Worm (Caenorhabditis elegans) whole organism, L1 larva: Measurements from ENCODE around the gene vamp-8.
A peak's percentile ranks its signal among the peaks of the same experiment; 100 is the strongest.

Source experiments
- C04F5.9 ChIP-seq: sonication (generic microtip); optimal IDR thresholded peaks from 2 replicates; lab custom pipeline; 2016; ENCODE audit warnings: missing genetic modification characterization, missing compliant biosample characterization
- C16A3.4 ChIP-seq: fragments of 150-350 bp; optimal IDR thresholded peaks from 2 replicates; lab custom pipeline; 2014; ENCODE audit warnings: missing biosample characterization, missing genetic modification characterization
- C34B4.2 ChIP-seq: sonication (generic microtip); optimal IDR thresholded peaks from 2 replicates; lab custom pipeline; 2017; ENCODE audit warnings: mild to moderate bottlenecking, missing genetic modification characterization, missing compliant biosample characterization
- F16B12.6 ChIP-seq: fragments of 150-350 bp; optimal IDR thresholded peaks from 2 replicates; lab custom pipeline; 2014; ENCODE audit warnings: missing biosample characterization, missing genetic modification characterization
- aha-1 ChIP-seq: fragments of 150-350 bp; optimal IDR thresholded peaks from 2 replicates; lab custom pipeline; 2014; ENCODE audit warnings: missing biosample characterization, missing genetic modification characterization
- alr-1 ChIP-seq: fragments of 200-800 bp; sonication (Bioruptor generic); optimal IDR thresholded peaks from 2 replicates; lab custom pipeline; 2018; ENCODE audit warnings: borderline replicate concordance, mild to moderate bottlenecking, missing genetic modification characterization, missing compliant biosample characterization
- aly-2 ChIP-seq: fragments of 150-350 bp; optimal IDR thresholded peaks from 2 replicates; lab custom pipeline; 2014; ENCODE audit warnings: missing biosample characterization, missing genetic modification characterization
- ama-1 ChIP-seq: fragments of 150-350 bp; optimal IDR thresholded peaks from 2 replicates; lab custom pipeline; 2014
- ceh-90 ChIP-seq: sonication (generic microtip); optimal IDR thresholded peaks from 2 replicates; lab custom pipeline; 2016; ENCODE audit warnings: missing genetic modification characterization, missing compliant biosample characterization
- dpl-1 ChIP-seq, 3 experiments: fragments of 150-350 bp in 2 of 3; sonication (generic microtip) in 1 of 3; optimal IDR thresholded peaks; 2 replicates each; lab custom pipeline; 2014 to 2017; ENCODE audit warnings: missing biosample characterization in 3 of 3, missing genetic modification characterization in 3 of 3, missing genetic modification reagents in 3 of 3
- efl-1 ChIP-seq, 4 experiments: fragments of 150-350 bp; optimal IDR thresholded peaks in 3 of 4; peaks in 1 of 4; 1 replicate in 1 of 4; 2 replicates in 3 of 4; lab custom pipeline; 2014; ENCODE audit warnings: missing biosample characterization in 2 of 4, missing genetic modification characterization in 2 of 4, missing genetic modification reagents in 2 of 4
- egl-27 ChIP-seq, 2 experiments: fragments of 150-350 bp in 1 of 2; sonication (generic microtip); optimal IDR thresholded peaks; 3 replicates each; lab custom pipeline; 2017 to 2018; ENCODE audit warnings: missing biosample characterization in 2 of 2, missing genetic modification characterization in 2 of 2, missing genetic modification reagents in 2 of 2
- ets-5 ChIP-seq: fragments of 200-800 bp; sonication (Bioruptor generic); IDR thresholded peaks from 2 replicates; pipeline ENCODE4 v1.3.6; 2022; ENCODE audit warnings: missing genetic modification characterization, missing compliant biosample characterization
- fos-1 ChIP-seq: fragments of 150-350 bp; optimal IDR thresholded peaks from 2 replicates; lab custom pipeline; 2014; ENCODE audit warnings: missing biosample characterization, missing genetic modification characterization
- hlh-17 ChIP-seq: fragments of 200-800 bp; sonication (Bioruptor generic); optimal IDR thresholded peaks from 2 replicates; lab custom pipeline; 2018; ENCODE audit warnings: missing genetic modification characterization, mild to moderate bottlenecking, missing compliant biosample characterization, moderate library complexity, borderline replicate concordance
- hpl-2 ChIP-seq: fragments of 150-350 bp; optimal IDR thresholded peaks from 2 replicates; lab custom pipeline; 2014; ENCODE audit warnings: missing biosample characterization, missing genetic modification reagents, missing genetic modification characterization
- irx-1 ChIP-seq: sonication (generic microtip); optimal IDR thresholded peaks from 2 replicates; lab custom pipeline; 2016; ENCODE audit warnings: missing genetic modification characterization, missing compliant biosample characterization
- lin-13 ChIP-seq: fragments of 150-350 bp; optimal IDR thresholded peaks from 2 replicates; lab custom pipeline; 2014; ENCODE audit warnings: missing biosample characterization, missing genetic modification reagents, missing genetic modification characterization
- lin-14 ChIP-seq: fragments of 200-800 bp; sonication (Bioruptor generic); optimal IDR thresholded peaks from 2 replicates; lab custom pipeline; 2018; ENCODE audit warnings: mild to moderate bottlenecking, missing genetic modification characterization, moderate library complexity, missing compliant biosample characterization
- lin-35 ChIP-seq, 2 experiments: fragments of 150-350 bp; optimal IDR thresholded peaks; 2 replicates each; lab custom pipeline; 2014; ENCODE audit warnings: missing biosample characterization in 2 of 2, missing genetic modification characterization in 2 of 2, missing genetic modification reagents in 2 of 2
- lir-3 ChIP-seq: sonication (generic microtip); optimal IDR thresholded peaks from 2 replicates; lab custom pipeline; 2016; ENCODE audit warnings: mild to moderate bottlenecking, missing genetic modification characterization, moderate library complexity, missing compliant biosample characterization; ENCODE audit not compliant: poor library complexity
- lsy-2 ChIP-seq, 2 experiments: fragments of 150-350 bp; optimal IDR thresholded peaks; 2 replicates each; lab custom pipeline; 2014; ENCODE audit warnings: missing biosample characterization in 2 of 2, missing genetic modification characterization in 2 of 2
- mab-9 ChIP-seq: fragments of 200-800 bp; sonication (Bioruptor generic); IDR thresholded peaks from 2 replicates; pipeline ENCODE4 v1.3.6; 2022; ENCODE audit warnings: missing genetic modification reagents, missing genetic modification characterization, missing compliant biosample characterization
- mdl-1 ChIP-seq, 2 experiments: fragments of 150-350 bp; optimal IDR thresholded peaks; 2 replicates each; lab custom pipeline; 2014 to 2017; ENCODE audit warnings: missing biosample characterization in 2 of 2, missing genetic modification characterization in 2 of 2, inconsistent platforms in 1 of 2
- mep-1 ChIP-seq: fragments of 150-350 bp; optimal IDR thresholded peaks from 2 replicates; lab custom pipeline; 2014; ENCODE audit warnings: missing biosample characterization, missing genetic modification characterization
- nhr-19 ChIP-seq: fragments of 200-800 bp; sonication (Bioruptor generic); conservative IDR thresholded peaks from 2 replicates; pipeline ENCODE4 v1.3.6; 2022; ENCODE audit warnings: missing genetic modification characterization, missing compliant biosample characterization
- nhr-20 ChIP-seq: sonication (generic microtip); optimal IDR thresholded peaks from 2 replicates; lab custom pipeline; 2016; ENCODE audit warnings: mild to moderate bottlenecking, missing genetic modification characterization, missing compliant biosample characterization
- nhr-237 ChIP-seq: fragments of 150-350 bp; optimal IDR thresholded peaks from 2 replicates; lab custom pipeline; 2014; ENCODE audit warnings: missing biosample characterization, missing genetic modification characterization
- nhr-28 ChIP-seq: fragments of 150-350 bp; optimal IDR thresholded peaks from 2 replicates; lab custom pipeline; 2014; ENCODE audit warnings: missing biosample characterization, missing genetic modification characterization
- nhr-47 ChIP-seq: sonication (generic microtip); optimal IDR thresholded peaks from 2 replicates; lab custom pipeline; 2016; ENCODE audit warnings: mild to moderate bottlenecking, missing genetic modification characterization, moderate library complexity, missing compliant biosample characterization
- nhr-71 ChIP-seq: sonication (generic microtip); optimal IDR thresholded peaks from 2 replicates; lab custom pipeline; 2016; ENCODE audit warnings: mild to moderate bottlenecking, missing genetic modification characterization, moderate library complexity, missing compliant biosample characterization
- nhr-76 ChIP-seq: sonication (generic microtip); optimal IDR thresholded peaks from 2 replicates; lab custom pipeline; 2017; ENCODE audit warnings: missing biosample characterization, missing genetic modification characterization
- nhr-85 ChIP-seq: sonication (generic microtip); peaks from one replicate; lab custom pipeline; 2016; ENCODE audit warnings: missing genetic modification characterization, inconsistent platforms, missing compliant biosample characterization
- nhr-90 ChIP-seq: sonication (generic microtip); optimal IDR thresholded peaks from 2 replicates; lab custom pipeline; 2016; ENCODE audit warnings: mild to moderate bottlenecking, missing genetic modification characterization, missing compliant biosample characterization; ENCODE audit not compliant: poor library complexity
- pag-3 ChIP-seq: sonication (generic microtip); optimal IDR thresholded peaks from 2 replicates; lab custom pipeline; 2017; ENCODE audit warnings: missing genetic modification characterization, mild to moderate bottlenecking, missing compliant biosample characterization, antibody characterized with exemption, borderline replicate concordance; ENCODE audit not compliant: insufficient read depth
- pax-3 ChIP-seq: fragments of 200-800 bp; sonication (Bioruptor generic); optimal IDR thresholded peaks from 2 replicates; lab custom pipeline; 2018; ENCODE audit warnings: mild to moderate bottlenecking, missing genetic modification characterization, moderate library complexity, missing compliant biosample characterization
- pqm-1 ChIP-seq: sonication (generic microtip); optimal IDR thresholded peaks from 3 replicates; lab custom pipeline; 2017; ENCODE audit warnings: missing biosample characterization, missing genetic modification characterization
- rnt-1 ChIP-seq: sonication (generic microtip); optimal IDR thresholded peaks from 2 replicates; lab custom pipeline; 2016; ENCODE audit warnings: mild to moderate bottlenecking, missing genetic modification characterization, moderate library complexity, missing compliant biosample characterization
- snpc-4 ChIP-seq: fragments of 150-350 bp; optimal IDR thresholded peaks from 2 replicates; lab custom pipeline; 2014; ENCODE audit warnings: missing biosample characterization, missing genetic modification characterization
- snu-23 ChIP-seq: sonication (generic microtip); optimal IDR thresholded peaks from 2 replicates; lab custom pipeline; 2016; ENCODE audit warnings: missing genetic modification characterization, missing compliant biosample characterization
- sptf-1 ChIP-seq: fragments of 150-350 bp; optimal IDR thresholded peaks from 2 replicates; lab custom pipeline; 2014; ENCODE audit warnings: missing biosample characterization, missing genetic modification characterization
- swsn-7 ChIP-seq: sonication (generic microtip); optimal IDR thresholded peaks from 2 replicates; lab custom pipeline; 2016; ENCODE audit warnings: missing genetic modification characterization, missing compliant biosample characterization
- tbx-2 ChIP-seq: sonication (generic microtip); optimal IDR thresholded peaks from 2 replicates; lab custom pipeline; 2016; ENCODE audit warnings: missing genetic modification characterization, missing compliant biosample characterization
- unc-62 ChIP-seq: fragments of 150-350 bp; optimal IDR thresholded peaks from 2 replicates; lab custom pipeline; 2014; ENCODE audit warnings: missing biosample characterization, missing genetic modification reagents, missing genetic modification characterization
- vab-15 ChIP-seq: sonication (generic microtip); optimal IDR thresholded peaks from 2 replicates; lab custom pipeline; 2017; ENCODE audit warnings: missing genotype, mild to moderate bottlenecking, missing genetic modification characterization, missing compliant biosample characterization
- xbp-1 ChIP-seq: sonication (generic microtip); optimal IDR thresholded peaks from 2 replicates; lab custom pipeline; 2016; ENCODE audit warnings: missing genetic modification characterization, missing compliant biosample characterization
- zag-1 ChIP-seq: fragments of 150-350 bp; optimal IDR thresholded peaks from 2 replicates; lab custom pipeline; 2014; ENCODE audit warnings: missing biosample characterization, missing genetic modification characterization
- zip-4 ChIP-seq: fragments of 200-800 bp; sonication (Bioruptor generic); optimal IDR thresholded peaks from 2 replicates; lab custom pipeline; 2018; ENCODE audit warnings: mild to moderate bottlenecking, missing genetic modification characterization, moderate library complexity, missing compliant biosample characterization
- ztf-11 ChIP-seq, 2 experiments: sonication (generic microtip); optimal IDR thresholded peaks; 2 replicates each; lab custom pipeline; 2016 to 2017; ENCODE audit warnings: missing genetic modification characterization in 2 of 2, missing biosample characterization in 1 of 2, missing compliant biosample characterization in 1 of 2
- ztf-4 ChIP-seq: fragments of 150-350 bp; optimal IDR thresholded peaks from 2 replicates; lab custom pipeline; 2014; ENCODE audit warnings: missing biosample characterization, missing genetic modification characterization

The vamp-8 gene

DNA sequence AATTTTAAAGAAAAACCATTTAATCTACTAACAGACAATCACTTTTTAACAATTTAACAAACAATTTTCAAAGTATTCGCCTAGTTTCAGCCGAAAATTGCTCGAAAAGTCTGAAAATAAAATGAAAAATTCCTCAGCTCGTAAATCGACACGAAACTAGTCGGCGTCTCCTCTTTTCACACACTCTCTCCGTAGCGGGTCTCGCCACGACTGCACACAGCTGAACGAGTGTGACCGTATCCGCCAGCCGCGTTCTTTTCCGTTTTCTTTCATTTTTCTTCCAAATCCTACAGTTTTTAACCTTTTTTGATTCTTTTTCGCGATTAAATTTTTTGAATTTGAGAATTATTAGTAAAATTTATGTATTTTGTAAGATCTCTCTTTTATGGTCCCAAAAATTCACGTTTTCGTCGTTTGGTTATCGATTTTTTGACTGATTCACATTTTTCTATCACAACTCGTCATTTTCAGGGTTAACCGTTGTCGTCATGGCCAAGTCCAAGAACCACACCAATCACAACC lies 16.8 kb upstream of the vamp-8 start, which contains the start of gene rpl-29 (continued):
- TF ChIP-seq egl-27 (tag; optimal IDR thresholded peaks at IDR 0.05; lab: Kevin White, UChicago): peak in 1 of 2 experiments; percentile 30
- TF ChIP-seq dpl-1 (GFP tag; optimal IDR thresholded peaks at IDR 0.05; lab: Kevin White, UChicago): peak; percentile 74 to 82 (median 81)
- TF ChIP-seq lir-3: no peak
- no peak for TF ChIP-seq hlh-17 (GFP tag; lab: Kevin White, UChicago)
- no peak for TF ChIP-seq nhr-76 (tag; lab: Kevin White, UChicago)
- TF ChIP-seq snpc-4: peak; percentile 79
- peak; percentile 93 for TF ChIP-seq rnt-1 (tag; lab: Kevin White, UChicago)
- peak; percentile 92 for TF ChIP-seq nhr-20 (tag; lab: Kevin White, UChicago)
- TF ChIP-seq ceh-90: peak; percentile 52
- no peak for TF ChIP-seq C34B4.2 (tag; lab: Kevin White, UChicago)
- peak; percentile 88 for TF ChIP-seq fos-1 (tag; lab: Kevin White, UChicago)
- TF ChIP-seq lin-13 (GFP tag; lab: Kevin White, UChicago): peak; percentile 83
- TF ChIP-seq zip-4 (GFP tag; lab: Kevin White, UChicago): peak; percentile 58
- peak; percentile 4 for TF ChIP-seq nhr-237 (tag; lab: Kevin White, UChicago)
- TF ChIP-seq nhr-47 (tag; lab: Kevin White, UChicago): peak; percentile 95
- peak; percentile 92 for TF ChIP-seq swsn-7
- TF ChIP-seq lin-35 (GFP tag; optimal IDR thresholded peaks at IDR 0.05; lab: Kevin White, UChicago): peak; percentile 83 to 92
- TF ChIP-seq ama-1 (lab: Kevin White, UChicago): no peak
- peak; percentile 18 for TF ChIP-seq F16B12.6 (tag; lab: Kevin White, UChicago)
- TF ChIP-seq ztf-11 (tag; optimal IDR thresholded peaks at IDR 0.05; lab: Kevin White, UChicago): peak in 1 of 2 experiments; percentile 64
- peak; percentile 5 for TF ChIP-seq aha-1 (tag; lab: Kevin White, UChicago)
- TF ChIP-seq mep-1 (tag; lab: Kevin White, UChicago): peak; percentile 90
- peak; percentile 58 for TF ChIP-seq vab-15 (tag; lab: Kevin White, UChicago)
- peak; percentile 95 for TF ChIP-seq C16A3.4 (tag; lab: Kevin White, UChicago)
- peak; percentile 91 for TF ChIP-seq xbp-1 (tag; lab: Kevin White, UChicago)
- TF ChIP-seq mab-9 (GFP tag; lab: Robert Waterston, UW): peak; percentile 79
- TF ChIP-seq hpl-2 (GFP tag; lab: Kevin White, UChicago): peak; percentile 74
- peak; percentile 85 for TF ChIP-seq aly-2 (tag; lab: Kevin White, UChicago)
- TF ChIP-seq tbx-2 (tag; lab: Kevin White, UChicago): peak; percentile 91
- no peak for TF ChIP-seq ets-5 (GFP tag; lab: Robert Waterston, UW)
- TF ChIP-seq zag-1 (tag; lab: Kevin White, UChicago): no peak
- peak; percentile 91 for TF ChIP-seq nhr-90 (tag; lab: Kevin White, UChicago)
- no peak for TF ChIP-seq pqm-1 (tag; lab: Kevin White, UChicago)
- no peak for TF ChIP-seq nhr-28 (tag; lab: Kevin White, UChicago)
- TF ChIP-seq C04F5.9 (tag; lab: Kevin White, UChicago): peak; percentile 75
- no peak for TF ChIP-seq sptf-1 (tag; lab: Kevin White, UChicago)
- peak; percentile 84 for TF ChIP-seq irx-1 (tag; lab: Kevin White, UChicago)

- TF ChIP-seq snu-23 (GFP tag; lab: Kevin White, UChicago) (peak; percentile 55), vab-15 (tag; lab: Kevin White, UChicago) (no peak), rnt-1 (tag; lab: Kevin White, UChicago) (peak; percentile 67), pax-3 (no peak), fos-1 (tag; lab: Kevin White, UChicago) (no peak), mdl-1 (tag; optimal IDR thresholded peaks at IDR 0.05; lab: Kevin White, UChicago) (peak in 1 of 2 experiments; percentile 88), ztf-4 (tag; lab: Kevin White, UChicago) (peak; percentile 16), unc-62 (GFP tag; lab: Kevin White, UChicago) (no peak), nhr-85 (tag; lab: Kevin White, UChicago) (no peak), nhr-19 (peak; percentile 55), pag-3 (tag; lab: Kevin White, UChicago) (no peak), lin-14 (GFP tag; lab: Kevin White, UChicago) (peak; percentile 83), lsy-2 (tag; optimal IDR thresholded peaks at IDR 0.05; lab: Kevin White, UChicago) (peak; percentile 50 to 61), nhr-20 (tag; lab: Kevin White, UChicago) (peak; percentile 26), tbx-2 (tag; lab: Kevin White, UChicago) (peak; percentile 24), alr-1 (tag; lab: Kevin White, UChicago) (no peak), C16A3.4 (tag; lab: Kevin White, UChicago) (peak; percentile 13), xbp-1 (tag; lab: Kevin White, UChicago) (peak; percentile 19), efl-1 (optimal IDR thresholded peaks at IDR 0.05; lab: Kevin White, UChicago) (peak in 1 of 2 experiments; percentile 2), efl-1 (GFP tag; optimal IDR thresholded peaks at IDR 0.05 in 1 of 2; lab: Kevin White, UChicago) (no peak), nhr-71 (tag; lab: Kevin White, UChicago) (peak; percentile 79), lin-35 (GFP tag; optimal IDR thresholded peaks at IDR 0.05; lab: Kevin White, UChicago) (peak in 1 of 2 experiments; percentile 18)
These were observed 15.8 kb upstream of the vamp-8 start for ce11 chrIV:13880803-13881202.
